Fruit fly (Drosophila melanogaster) whole organism, embryonic: Measurements from ENCODE around the gene CG15337.
A peak's percentile ranks its signal among the peaks of the same experiment; 100 is the strongest.

Experiments
- Atf6 ChIP-seq: fragments of 200-800 bp; sonication (Bioruptor generic); IDR thresholded peaks from 2 replicates; pipeline ENCODE4 v1.3.6; 2022; ENCODE audit warnings: missing biosample characterization, missing genetic modification characterization
- Bteb2 ChIP-seq: fragments of 200-800 bp; sonication (Bioruptor generic); optimal IDR thresholded peaks from 2 replicates; lab custom pipeline; 2016; ENCODE audit warnings: missing biosample characterization, missing genetic modification characterization
- CG11504 ChIP-seq: fragments of 200-800 bp; sonication (Bioruptor generic); optimal IDR thresholded peaks from 3 replicates; lab custom pipeline; 2019; ENCODE audit warnings: missing biosample characterization, mild to moderate bottlenecking, missing genetic modification characterization, moderate library complexity
- CG12299 ChIP-seq: fragments of 200-800 bp; sonication (Bioruptor generic); optimal IDR thresholded peaks from 2 replicates; lab custom pipeline; 2018; ENCODE audit warnings: missing biosample characterization, mild to moderate bottlenecking, missing genetic modification characterization
- CG13296 ChIP-seq: fragments of 200-800 bp; sonication (Bioruptor generic); optimal IDR thresholded peaks from 3 replicates; lab custom pipeline; 2018; ENCODE audit warnings: missing biosample characterization, mild to moderate bottlenecking, missing genetic modification characterization
- CG13775 ChIP-seq: fragments of 200-800 bp; sonication (Bioruptor generic); optimal IDR thresholded peaks from 3 replicates; lab custom pipeline; 2017; ENCODE audit warnings: missing biosample characterization, mild to moderate bottlenecking, missing genetic modification characterization
- CG14050 ChIP-seq: fragments of 200-800 bp; sonication (Bioruptor generic); IDR thresholded peaks from 3 replicates; pipeline ENCODE4 v1.3.6; 2022; ENCODE audit warnings: missing biosample characterization, missing genetic modification characterization
- CG17359 ChIP-seq: fragments of 200-800 bp; sonication (Bioruptor generic); optimal IDR thresholded peaks from 3 replicates; lab custom pipeline; 2018; ENCODE audit warnings: missing biosample characterization, mild to moderate bottlenecking, missing genetic modification characterization, moderate library complexity
- CG17385 ChIP-seq: fragments of 200-800 bp; sonication (Bioruptor generic); optimal IDR thresholded peaks from 3 replicates; lab custom pipeline; 2018; ENCODE audit warnings: missing biosample characterization, mild to moderate bottlenecking, missing genetic modification characterization
- CG18011 ChIP-seq: fragments of 200-800 bp; sonication (Bioruptor generic); optimal IDR thresholded peaks from 2 replicates; lab custom pipeline; 2017; ENCODE audit warnings: missing biosample characterization, missing genetic modification characterization, mild to moderate bottlenecking, moderate library complexity, missing genotype
- CG18476 ChIP-seq: fragments of 200-800 bp; sonication (Bioruptor generic); optimal IDR thresholded peaks from 2 replicates; lab custom pipeline; 2016; ENCODE audit warnings: missing biosample characterization, mild to moderate bottlenecking, missing genetic modification characterization
- CG18599 ChIP-seq: fragments of 200-800 bp; sonication (Bioruptor generic); optimal IDR thresholded peaks from 3 replicates; lab custom pipeline; 2017; ENCODE audit warnings: missing biosample characterization, missing genetic modification characterization, mild to moderate bottlenecking, moderate library complexity, missing genetic modification reagents
- CG31224 ChIP-seq: fragments of 200-800 bp; sonication (Bioruptor generic); IDR thresholded peaks from 2 replicates; pipeline ENCODE4 v1.3.6; 2022; ENCODE audit warnings: missing biosample characterization, missing genetic modification characterization
- CG5180 ChIP-seq: fragments of 200-800 bp; sonication (Bioruptor generic); optimal IDR thresholded peaks from 3 replicates; lab custom pipeline; 2017; ENCODE audit warnings: missing biosample characterization, missing genetic modification characterization, mild to moderate bottlenecking, moderate library complexity, missing genetic modification reagents
- CG5245 ChIP-seq: fragments of 200-800 bp; sonication (Bioruptor generic); optimal IDR thresholded peaks from 3 replicates; lab custom pipeline; 2016; ENCODE audit warnings: missing biosample characterization, missing genetic modification characterization
- CG6254 ChIP-seq: fragments of 200-800 bp; sonication (Bioruptor generic); optimal IDR thresholded peaks from 3 replicates; lab custom pipeline; 2017; ENCODE audit warnings: mild to moderate bottlenecking, missing biosample characterization, missing genetic modification reagents, missing genetic modification characterization
- CG6272 ChIP-seq: fragments of 200-800 bp; sonication (Bioruptor generic); IDR thresholded peaks from 2 replicates; pipeline ENCODE4 v1.3.6; 2022; ENCODE audit warnings: missing biosample characterization, missing genetic modification characterization
- CG6683 ChIP-seq: fragments of 200-800 bp; sonication (Bioruptor generic); optimal IDR thresholded peaks from 2 replicates; lab custom pipeline; 2017; ENCODE audit warnings: missing biosample characterization, mild to moderate bottlenecking, missing genetic modification characterization, missing genetic modification reagents
- CG7786 ChIP-seq: fragments of 200-800 bp; sonication (Bioruptor generic); optimal IDR thresholded peaks from 2 replicates; lab custom pipeline; 2016; ENCODE audit warnings: missing biosample characterization, missing genetic modification characterization
- CG8478 ChIP-seq: fragments of >200 bp; optimal IDR thresholded peaks from 2 replicates; lab custom pipeline; 2018
- CTCF ChIP-seq: fragments of 200-800 bp; sonication (Bioruptor generic); optimal IDR thresholded peaks from 2 replicates; lab custom pipeline; 2017; ENCODE audit warnings: missing biosample characterization, mild to moderate bottlenecking, missing genetic modification characterization, moderate library complexity
- E2f1 ChIP-seq: fragments of 200-800 bp; sonication (Bioruptor generic); IDR thresholded peaks from 2 replicates; pipeline ENCODE4 v1.3.6; 2022; ENCODE audit warnings: missing biosample characterization, missing genetic modification characterization
- Elba2 ChIP-seq: fragments of 200-800 bp; sonication (Bioruptor generic); optimal IDR thresholded peaks from 3 replicates; lab custom pipeline; 2016; ENCODE audit warnings: missing biosample characterization, missing genetic modification characterization
- H15 ChIP-seq: fragments of 200-800 bp; sonication (Bioruptor generic); IDR thresholded peaks from 3 replicates; pipeline ENCODE4 v1.3.6; 2022; ENCODE audit warnings: missing biosample characterization, missing genetic modification characterization
- HmgD ChIP-seq: fragments of 200-800 bp; sonication (Bioruptor generic); optimal IDR thresholded peaks from 3 replicates; lab custom pipeline; 2016; ENCODE audit warnings: missing biosample characterization, missing genetic modification characterization
- Hr39 ChIP-seq: fragments of >200 bp; optimal IDR thresholded peaks from 2 replicates; lab custom pipeline; 2017
- Hr78 ChIP-seq, 2 experiments: fragments of 200-800 bp in 1 of 2; fragments of >200 bp in 1 of 2; sonication (Bioruptor generic) in 1 of 2; optimal IDR thresholded peaks; 2 replicates each; lab custom pipeline; 2017 to 2019; ENCODE audit warnings: missing biosample characterization in 2 of 2, missing genetic modification characterization in 2 of 2, mild to moderate bottlenecking in 1 of 2, moderate library complexity in 1 of 2
- MTF-1 ChIP-seq: fragments of 200-800 bp; sonication (Bioruptor generic); optimal IDR thresholded peaks from 2 replicates; lab custom pipeline; 2018; ENCODE audit warnings: missing biosample characterization, mild to moderate bottlenecking, missing genetic modification characterization, borderline replicate concordance
- Pdp1 ChIP-seq, 2 experiments: fragments of 200-800 bp; sonication (Bioruptor generic); optimal IDR thresholded peaks; 3 replicates each; lab custom pipeline; 2016; ENCODE audit warnings: missing biosample characterization in 2 of 2, missing genetic modification characterization in 2 of 2, mild to moderate bottlenecking in 1 of 2, moderate library complexity in 1 of 2
- Sox100B ChIP-seq: fragments of 200-800 bp; sonication (Bioruptor generic); optimal IDR thresholded peaks from 3 replicates; lab custom pipeline; 2018; ENCODE audit warnings: missing biosample characterization, mild to moderate bottlenecking, missing genetic modification characterization
- Sox102F ChIP-seq: fragments of 200-800 bp; sonication (Bioruptor generic); optimal IDR thresholded peaks from 2 replicates; lab custom pipeline; 2018; ENCODE audit warnings: missing biosample characterization, mild to moderate bottlenecking, missing genetic modification characterization, moderate library complexity
- TFAM ChIP-seq: fragments of 200-800 bp; sonication (Bioruptor generic); optimal IDR thresholded peaks from 2 replicates; lab custom pipeline; 2017; ENCODE audit warnings: missing biosample characterization, missing genetic modification characterization, inconsistent platforms
- Xrp1 ChIP-seq: fragments of 200-800 bp; sonication (Bioruptor generic); IDR thresholded peaks from 2 replicates; pipeline ENCODE4 v1.3.6; 2022; ENCODE audit warnings: missing biosample characterization, missing genetic modification characterization
- ato ChIP-seq: fragments of 200-800 bp; sonication (Bioruptor generic); IDR thresholded peaks from 2 replicates; pipeline ENCODE4 v1.3.6; 2022; ENCODE audit warnings: missing biosample characterization, missing genetic modification characterization; ENCODE audit not compliant: partially characterized antibody
- bowl ChIP-seq: fragments of 200-800 bp; sonication (Bioruptor generic); IDR thresholded peaks from 2 replicates; pipeline ENCODE4 v1.3.6; 2022; ENCODE audit warnings: missing biosample characterization, missing genetic modification characterization
- cas ChIP-seq: fragments of 200-800 bp; sonication (Bioruptor generic); IDR thresholded peaks from 2 replicates; pipeline ENCODE4 v1.3.6; 2022; ENCODE audit warnings: missing biosample characterization, missing genetic modification characterization
- cato ChIP-seq: fragments of 200-800 bp; sonication (Bioruptor generic); optimal IDR thresholded peaks from 2 replicates; lab custom pipeline; 2016; ENCODE audit warnings: missing biosample characterization, missing genetic modification characterization, borderline replicate concordance
- dmrt99B ChIP-seq: fragments of 200-800 bp; sonication (Bioruptor generic); optimal IDR thresholded peaks from 2 replicates; lab custom pipeline; 2018; ENCODE audit warnings: missing biosample characterization, mild to moderate bottlenecking, missing genetic modification characterization, moderate library complexity
- lilli ChIP-seq: fragments of 200-800 bp; sonication (Bioruptor generic); optimal IDR thresholded peaks from 3 replicates; lab custom pipeline; 2016; ENCODE audit warnings: missing biosample characterization, missing genetic modification characterization
- pita ChIP-seq: fragments of 200-800 bp; sonication (Bioruptor generic); optimal IDR thresholded peaks from 2 replicates; lab custom pipeline; 2017; ENCODE audit warnings: missing biosample characterization, mild to moderate bottlenecking, missing genetic modification characterization
- ranshi ChIP-seq: fragments of 200-800 bp; sonication (Bioruptor generic); IDR thresholded peaks from 2 replicates; pipeline ENCODE4 v1.3.6; 2022; ENCODE audit warnings: missing biosample characterization, missing genetic modification characterization
- repo ChIP-seq: fragments of 200-800 bp; sonication (Bioruptor generic); optimal IDR thresholded peaks from 2 replicates; lab custom pipeline; 2016; ENCODE audit warnings: missing biosample characterization, missing genetic modification characterization
- sens-2 ChIP-seq: fragments of 200-800 bp; sonication (Bioruptor generic); IDR thresholded peaks from 2 replicates; pipeline ENCODE4 v1.3.6; 2022; ENCODE audit warnings: missing biosample characterization, missing genetic modification characterization
- sima ChIP-seq: fragments of 200-800 bp; sonication (Bioruptor generic); optimal IDR thresholded peaks from 2 replicates; lab custom pipeline; 2016; ENCODE audit warnings: missing biosample characterization, missing genetic modification characterization
- sob ChIP-seq: fragments of 200-800 bp; sonication (Bioruptor generic); IDR thresholded peaks from 2 replicates; pipeline ENCODE4 v1.3.6; 2022; ENCODE audit warnings: missing biosample characterization, missing genetic modification characterization
- tap ChIP-seq: fragments of 200-800 bp; optimal IDR thresholded peaks from 3 replicates; lab custom pipeline; 2019; ENCODE audit warnings: missing biosample characterization, mild to moderate bottlenecking, missing genetic modification characterization, moderate library complexity
- tio ChIP-seq: fragments of 200-800 bp; sonication (Bioruptor generic); optimal IDR thresholded peaks from 2 replicates; lab custom pipeline; 2017; ENCODE audit warnings: missing biosample characterization, missing genetic modification characterization, inconsistent platforms
- trh ChIP-seq: fragments of 200-800 bp; sonication (Bioruptor generic); optimal IDR thresholded peaks from 2 replicates; lab custom pipeline; 2016; ENCODE audit warnings: missing biosample characterization, missing genetic modification characterization
- unc-4 ChIP-seq: fragments of 200-800 bp; sonication (Bioruptor generic); IDR thresholded peaks from 2 replicates; pipeline ENCODE4 v1.3.6; 2022; ENCODE audit warnings: missing biosample characterization, missing genetic modification characterization; ENCODE audit not compliant: partially characterized antibody
- vnd ChIP-seq: fragments of 200-800 bp; sonication (Bioruptor generic); IDR thresholded peaks from 3 replicates; pipeline ENCODE4 v1.3.6; 2022; ENCODE audit warnings: missing biosample characterization, missing genetic modification characterization; ENCODE audit not compliant: partially characterized antibody
- wek ChIP-seq: fragments of 200-800 bp; sonication (Bioruptor generic); optimal IDR thresholded peaks from 3 replicates; lab custom pipeline; 2018; ENCODE audit warnings: missing biosample characterization, mild to moderate bottlenecking, missing genetic modification characterization, moderate library complexity
- yki ChIP-seq: fragments of >200 bp; optimal IDR thresholded peaks from 3 replicates; lab custom pipeline; 2018
- zf30C ChIP-seq: fragments of 200-800 bp; sonication (Bioruptor generic); optimal IDR thresholded peaks from 3 replicates; lab custom pipeline; 2018; ENCODE audit warnings: missing biosample characterization, mild to moderate bottlenecking, missing genetic modification characterization

Gene CG15337

DNA sequence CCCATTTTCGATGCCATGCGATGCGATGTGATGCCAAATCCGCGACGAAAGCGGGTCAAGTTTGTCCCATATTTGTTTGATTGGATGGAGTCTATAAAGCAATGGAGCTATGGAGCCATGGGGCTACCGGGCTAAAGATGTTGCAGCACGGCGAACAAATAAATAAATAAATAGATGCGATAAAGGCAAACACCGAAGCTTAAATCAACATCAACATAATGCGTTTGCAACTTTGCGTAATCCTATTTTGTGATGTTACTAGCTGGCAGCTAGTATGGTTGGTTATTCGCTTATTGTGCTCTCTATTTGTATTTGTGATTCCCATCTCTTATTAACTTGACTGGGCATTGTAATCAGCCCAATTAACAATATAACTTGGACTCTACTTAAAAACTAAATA lies 31.7 kb upstream of the CG15337 start (continued):
- TF ChIP-seq CG18599 (no peak), CG12299 (tag; lab: Kevin White, UChicago) (no peak), ato (GFP tag; lab: Robert Waterston, UW) (no peak), E2f1 (GFP tag; lab: Robert Waterston, UW) (no peak), unc-4 (no peak), vnd (GFP tag; lab: Robert Waterston, UW) (no peak), Bteb2 (GFP tag; lab: Kevin White, UChicago) (no peak), CG5245 (GFP tag; lab: Kevin White, UChicago) (no peak), Elba2 (no peak), TFAM (GFP tag; lab: Kevin White, UChicago) (no peak), CG18011 (GFP tag; lab: Kevin White, UChicago) (no peak), sob (GFP tag; lab: Robert Waterston, UW) (no peak), ranshi (no peak), wek (GFP tag; lab: Kevin White, UChicago) (peak; percentile 38), pita (GFP tag; lab: Kevin White, UChicago) (no peak), CG6254 (no peak), Xrp1 (GFP tag; lab: Robert Waterston, UW) (no peak), repo (GFP tag; lab: Kevin White, UChicago) (no peak), CG31224 (GFP tag; lab: Robert Waterston, UW) (no peak), trh (GFP tag; lab: Kevin White, UChicago) (no peak), sens-2 (GFP tag; lab: Robert Waterston, UW) (no peak), CG17359 (tag; lab: Kevin White, UChicago) (peak; percentile 5), Hr39 (no peak), CG18476 (GFP tag; lab: Kevin White, UChicago) (no peak), MTF-1 (GFP tag; lab: Kevin White, UChicago) (no peak), CG6272 (GFP tag; lab: Robert Waterston, UW) (no peak), Sox102F (GFP tag; lab: Kevin White, UChicago) (peak; percentile 20), CG14050 (no peak), sima (GFP tag; lab: Kevin White, UChicago) (no peak), Hr78 (GFP tag; optimal IDR thresholded peaks at IDR 0.05; lab: Kevin White, UChicago) (no peak), tap (tag; lab: Kevin White, UChicago) (no peak), H15 (GFP tag; lab: Robert Waterston, UW) (no peak), CG6683 (GFP tag; lab: Kevin White, UChicago) (no peak), yki (lab: Kevin White, UChicago) (no peak), CG11504 (no peak), lilli (GFP tag; lab: Kevin White, UChicago) (no peak), HmgD (GFP tag; lab: Kevin White, UChicago) (no peak), CG17385 (GFP tag; lab: Kevin White, UChicago) (no peak), Atf6 (GFP tag; lab: Robert Waterston, UW) (no peak), Pdp1 (GFP tag; optimal IDR thresholded peaks at IDR 0.05; lab: Kevin White, UChicago) (no peak), CG8478 (no peak), cas (no peak), CG7786 (GFP tag; lab: Kevin White, UChicago) (no peak), dmrt99B (tag; lab: Kevin White, UChicago) (peak; percentile 42), bowl (no peak), CTCF (GFP tag; lab: Kevin White, UChicago) (no peak), tio (GFP tag; lab: Kevin White, UChicago) (no peak), CG13296 (no peak), Sox100B (peak; percentile 25), cato (no peak), zf30C (GFP tag; lab: Kevin White, UChicago) (no peak), CG13775 (GFP tag; lab: Kevin White, UChicago) (no peak), CG5180 (GFP tag; lab: Kevin White, UChicago) (peak; percentile 52)
